Worm (Caenorhabditis elegans) whole organism, L1 larva: ENCODE data around the gene T18D3.6.

Source experiments
- aly-2 ChIP-seq: fragments of 150-350 bp; optimal IDR thresholded peaks from 2 replicates; lab custom pipeline; 2014; ENCODE audit warnings: missing biosample characterization, missing genetic modification characterization
- ama-1 ChIP-seq: fragments of 150-350 bp; optimal IDR thresholded peaks from 2 replicates; lab custom pipeline; 2014
- ceh-88 ChIP-seq: fragments of 200-800 bp; sonication (Bioruptor generic); IDR thresholded peaks from 2 replicates; pipeline ENCODE4 v1.3.6; 2022; ENCODE audit warnings: missing genetic modification characterization, missing compliant biosample characterization
- dsc-1 ChIP-seq: sonication (generic microtip); optimal IDR thresholded peaks from 2 replicates; lab custom pipeline; 2016; ENCODE audit warnings: mild to moderate bottlenecking, missing genetic modification characterization, missing compliant biosample characterization
- egl-27 ChIP-seq, 2 experiments: fragments of 150-350 bp in 1 of 2; sonication (generic microtip); optimal IDR thresholded peaks; 3 replicates each; lab custom pipeline; 2017 to 2018; ENCODE audit warnings: missing biosample characterization in 2 of 2, missing genetic modification characterization in 2 of 2, missing genetic modification reagents in 2 of 2
- elt-2 ChIP-seq: sonication (generic microtip); optimal IDR thresholded peaks from 2 replicates; lab custom pipeline; 2016; ENCODE audit warnings: missing genetic modification characterization, mild to moderate bottlenecking, inconsistent platforms, missing compliant biosample characterization, missing genetic modification reagents
- mep-1 ChIP-seq: fragments of 150-350 bp; optimal IDR thresholded peaks from 2 replicates; lab custom pipeline; 2014; ENCODE audit warnings: missing biosample characterization, missing genetic modification characterization
- pqm-1 ChIP-seq: sonication (generic microtip); optimal IDR thresholded peaks from 3 replicates; lab custom pipeline; 2017; ENCODE audit warnings: missing biosample characterization, missing genetic modification characterization
- tlp-1 ChIP-seq: fragments of 150-350 bp; optimal IDR thresholded peaks from 2 replicates; lab custom pipeline; 2014; ENCODE audit warnings: missing biosample characterization, missing genetic modification characterization
- unc-62 ChIP-seq: fragments of 150-350 bp; optimal IDR thresholded peaks from 2 replicates; lab custom pipeline; 2014; ENCODE audit warnings: missing biosample characterization, missing genetic modification reagents, missing genetic modification characterization

ce11 chrX:12477341-12477740 is 27.6 kb downstream of the T18D3.6 start, which contains the start of gene F45E6.1:
- TF ChIP-seq ceh-88 (GFP tag; lab: Robert Waterston, UW) (no peak), aly-2 (no peak), egl-27 (tag; optimal IDR thresholded peaks at IDR 0.05; lab: Kevin White, UChicago) (no peak), pqm-1 (tag; lab: Kevin White, UChicago) (no peak), ama-1 (no peak), unc-62 (GFP tag; lab: Kevin White, UChicago) (no peak), elt-2 (no peak), dsc-1 (tag; lab: Kevin White, UChicago) (no peak), mep-1 (tag; lab: Kevin White, UChicago) (no peak), tlp-1 (no peak)
